Fruit fly (Drosophila melanogaster) whole organism, embryonic: ENCODE results near the gene CG3655.

Experiments used
- CG12299 ChIP-seq: fragments of 200-800 bp; sonication (Bioruptor generic); optimal IDR thresholded peaks from 2 replicates; lab custom pipeline; 2018; ENCODE audit warnings: missing biosample characterization, mild to moderate bottlenecking, missing genetic modification characterization
- CG15011 ChIP-seq: fragments of 200-800 bp; sonication (Bioruptor generic); optimal IDR thresholded peaks from 3 replicates; lab custom pipeline; 2018; ENCODE audit warnings: missing biosample characterization, mild to moderate bottlenecking, missing genetic modification characterization
- CG31365 ChIP-seq: fragments of 200-800 bp; sonication (Bioruptor generic); optimal IDR thresholded peaks from 2 replicates; lab custom pipeline; 2018; ENCODE audit warnings: missing biosample characterization, mild to moderate bottlenecking, missing genetic modification characterization
- Dbx ChIP-seq: fragments of 200-800 bp; sonication (Bioruptor generic); IDR thresholded peaks from 3 replicates; pipeline ENCODE4 v1.3.6; 2022; ENCODE audit warnings: missing biosample characterization, missing genetic modification characterization
- slp2 ChIP-seq: fragments of 200-800 bp; sonication (Bioruptor generic); optimal IDR thresholded peaks from 2 replicates; lab custom pipeline; 2016; ENCODE audit warnings: missing biosample characterization, missing genetic modification characterization
- ssp ChIP-seq: fragments of 200-800 bp; sonication (Bioruptor generic); IDR thresholded peaks from 2 replicates; pipeline ENCODE4 v1.3.6; 2022; ENCODE audit warnings: missing biosample characterization, missing genetic modification characterization

DNA sequence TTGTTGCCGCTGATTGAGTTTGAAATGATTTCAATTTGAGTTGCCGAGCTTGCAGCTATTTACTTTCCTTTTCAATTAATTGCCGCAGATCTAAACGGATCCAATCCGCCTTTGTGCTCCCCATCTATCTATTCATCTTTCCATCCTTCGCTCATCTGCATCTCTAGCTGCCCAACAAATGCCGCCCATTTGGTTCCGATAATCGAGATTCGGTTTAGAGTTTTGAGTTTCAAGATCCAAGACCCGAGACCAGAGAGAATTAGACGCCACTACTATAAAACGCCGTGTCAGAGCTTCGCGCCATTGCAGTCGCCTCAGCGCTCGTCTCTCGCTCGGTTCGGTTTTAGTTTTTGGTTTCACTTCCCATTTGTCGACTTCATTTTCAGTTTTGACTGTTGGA lies 49.8 kb upstream of the CG3655 start, which contains the start of gene CG14626:
- TF ChIP-seq slp2 (GFP tag; lab: Kevin White, UChicago) (no peak), CG15011 (GFP tag; lab: Kevin White, UChicago) (no peak), ssp (GFP tag; lab: Robert Waterston, UW) (no peak), Dbx (no peak), CG31365 (tag; lab: Kevin White, UChicago) (no peak), CG12299 (no peak)
